Worm (Caenorhabditis elegans): Measurements from ENCODE around the gene glr-1.

Gene glr-1

ce11 chrIII:8589195-8589594, 753 bp upstream of the glr-1 start, which contains the start of gene fip-3:
Gene fip-3, minus strand, starts transcription at chrIII:8589488.
- TF ChIP-seq tra-4 (tag; optimal IDR thresholded peaks at IDR 0.05): no peak
- TF ChIP-seq aly-1 (tag; optimal IDR thresholded peaks at IDR 0.05): no peak

- TF ChIP-seq tbx-11 (GFP tag; IDR thresholded peaks at IDR 0.05): no peak
- no peak for TF ChIP-seq hmbx-1 (tag; optimal IDR thresholded peaks at IDR 0.05)
- TF ChIP-seq F13C5.2 (tag; optimal IDR thresholded peaks at IDR 0.05): no peak
- no peak for TF ChIP-seq sea-1 (GFP tag; conservative IDR thresholded peaks at IDR 0.05)
- no peak for TF ChIP-seq hmg-4 (GFP tag; optimal IDR thresholded peaks at IDR 0.05)
- no peak for TF ChIP-seq tbx-37 (GFP tag; conservative IDR thresholded peaks at IDR 0.05)
Measured at ce11 chrIII:8580802-8581201, 7.6 kb downstream of the glr-1 start, which contains the start of gene doxa-1. Gene doxa-1, plus strand, starts transcription at chrIII:8581102.

- TF ChIP-seq hmbx-1 (tag; optimal IDR thresholded peaks at IDR 0.05) (no peak), ets-7 (tag; optimal IDR thresholded peaks at IDR 0.05) (no peak), tbx-11 (GFP tag; IDR thresholded peaks at IDR 0.05) (no peak)
Measured at ce11 chrIII:8579367-8579766, 9.1 kb downstream of the glr-1 start.

ce11 chrIII:8578381-8578780, 10.1 kb downstream of the glr-1 start:
- TF ChIP-seq tra-4 (tag; optimal IDR thresholded peaks at IDR 0.05): no peak

- TF ChIP-seq flt-1 (GFP tag; IDR thresholded peaks at IDR 0.05) (no peak), pes-1 (GFP tag; IDR thresholded peaks at IDR 0.05) (no peak), ceh-13 (GFP tag; optimal IDR thresholded peaks at IDR 0.05) (no peak), ets-7 (tag; optimal IDR thresholded peaks at IDR 0.05) (no peak), hnd-1 (tag; optimal IDR thresholded peaks at IDR 0.05) (no peak), aly-1 (tag; optimal IDR thresholded peaks at IDR 0.05) (no peak), B0310.2 (tag; optimal IDR thresholded peaks at IDR 0.05) (no peak), scrt-1 (GFP tag; IDR thresholded peaks at IDR 0.05) (no peak), hmbx-1 (tag; optimal IDR thresholded peaks at IDR 0.05) (no peak), ceh-36 (tag; optimal IDR thresholded peaks at IDR 0.05) (no peak), ama-1 (optimal IDR thresholded peaks at IDR 0.05) (no peak), tra-4 (tag; optimal IDR thresholded peaks at IDR 0.05) (no peak), tbx-11 (GFP tag; IDR thresholded peaks at IDR 0.05) (no peak), F13C5.2 (tag; optimal IDR thresholded peaks at IDR 0.05) (no peak)
Measured at ce11 chrIII:8577534-8577933, 10.9 kb downstream of the glr-1 start.

ce11 chrIII:8575359-8576101, 12.9 kb downstream of the glr-1 start:
- TF ChIP-seq pes-1 (GFP tag; IDR thresholded peaks at IDR 0.05) (no peak), B0310.2 (tag; optimal IDR thresholded peaks at IDR 0.05) (no peak), ets-7 (tag; optimal IDR thresholded peaks at IDR 0.05) (no peak)

- TF ChIP-seq hmbx-1 (tag; optimal IDR thresholded peaks at IDR 0.05): no peak
- no peak for TF ChIP-seq sea-1 (GFP tag; conservative IDR thresholded peaks at IDR 0.05)
- TF ChIP-seq F13C5.2 (tag; optimal IDR thresholded peaks at IDR 0.05): no peak
- no peak for TF ChIP-seq hnd-1 (tag; optimal IDR thresholded peaks at IDR 0.05)
- no peak for TF ChIP-seq B0310.2 (tag; optimal IDR thresholded peaks at IDR 0.05)
- no peak for TF ChIP-seq ets-7 (tag; optimal IDR thresholded peaks at IDR 0.05)
- no peak for TF ChIP-seq pes-1 (GFP tag; IDR thresholded peaks at IDR 0.05)
- TF ChIP-seq ama-1 (optimal IDR thresholded peaks at IDR 0.05): no peak
- TF ChIP-seq ceh-13 (GFP tag; optimal IDR thresholded peaks at IDR 0.05): no peak
- no peak for TF ChIP-seq tra-4 (tag; optimal IDR thresholded peaks at IDR 0.05)
- no peak for TF ChIP-seq tbx-37 (GFP tag; conservative IDR thresholded peaks at IDR 0.05)
- no peak for TF ChIP-seq scrt-1 (GFP tag; IDR thresholded peaks at IDR 0.05)
- TF ChIP-seq hmg-4 (GFP tag; optimal IDR thresholded peaks at IDR 0.05): no peak
- no peak for TF ChIP-seq ceh-36 (tag; optimal IDR thresholded peaks at IDR 0.05)
- TF ChIP-seq tbx-11 (GFP tag; IDR thresholded peaks at IDR 0.05): no peak
Measured at ce11 chrIII:8574299-8574698, 14.1 kb downstream of the glr-1 start.

- TF ChIP-seq scrt-1 (GFP tag; IDR thresholded peaks at IDR 0.05) (no peak), ceh-13 (GFP tag; optimal IDR thresholded peaks at IDR 0.05) (no peak), ets-7 (tag; optimal IDR thresholded peaks at IDR 0.05) (no peak), pes-1 (GFP tag; IDR thresholded peaks at IDR 0.05) (no peak), B0310.2 (tag; optimal IDR thresholded peaks at IDR 0.05) (no peak), tbx-37 (GFP tag; conservative IDR thresholded peaks at IDR 0.05) (no peak)
Measured at ce11 chrIII:8573869-8574268, 14.6 kb downstream of the glr-1 start.

- no peak for TF ChIP-seq ceh-13 (GFP tag; optimal IDR thresholded peaks at IDR 0.05)
- TF ChIP-seq hnd-1 (tag; optimal IDR thresholded peaks at IDR 0.05): no peak
- TF ChIP-seq hmg-4 (GFP tag; optimal IDR thresholded peaks at IDR 0.05): no peak
- no peak for TF ChIP-seq aly-1 (tag; optimal IDR thresholded peaks at IDR 0.05)
- TF ChIP-seq scrt-1 (GFP tag; IDR thresholded peaks at IDR 0.05): no peak
Measured at ce11 chrIII:8573301-8573700, 15.1 kb downstream of the glr-1 start.

Data from whole organism, early embryonic.